Fruit fly (Drosophila melanogaster) S2 (cell line): ENCODE measurements around the gene Fancd2.

Experiments
- CG8478 ChIP-seq: fragments of >200 bp; optimal IDR thresholded peaks from 2 replicates; lab custom pipeline; 2018
- CTCF ChIP-seq, 2 experiments: fragments of >200 bp; optimal IDR thresholded peaks; 2 replicates each; lab custom pipeline; 2018

Gene Fancd2

DNA sequence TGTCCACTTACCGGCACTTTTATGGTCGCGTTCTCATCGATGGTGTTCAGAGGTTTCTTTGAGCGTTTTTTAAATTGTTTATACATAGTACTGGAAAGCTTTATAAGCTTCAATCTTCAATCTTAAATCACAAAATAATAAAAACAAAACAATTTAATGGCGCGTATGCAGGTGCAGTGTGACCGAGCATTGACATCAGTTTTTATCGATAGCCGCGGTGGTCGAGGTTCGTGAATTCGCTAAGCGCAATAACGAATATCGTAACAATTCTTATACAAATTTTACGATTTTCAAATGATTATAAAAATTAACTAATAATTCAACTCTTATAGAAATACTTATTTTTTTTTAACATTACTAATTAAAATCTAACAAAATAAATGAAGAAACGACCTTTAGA, at the start of gene Fancd2:
TSS of gene Fancd2 (minus strand) at position 183 of the 400 bp plus-strand sequence.
- peak in 1 of 2 experiments; percentile 40 for TF ChIP-seq CTCF (optimal IDR thresholded peaks at IDR 0.05; lab: Kevin White, UChicago)
- no peak for TF ChIP-seq CG8478 (lab: Kevin White, UChicago)

dm6 chr3R:20859845-20860244, 43.9 kb upstream of the Fancd2 start, which contains the start of gene Ir93a:
TSS of gene Ir93a (minus strand) at chr3R:20859945.
- no peak for TF ChIP-seq CTCF (optimal IDR thresholded peaks at IDR 0.05; lab: Kevin White, UChicago)
- no peak for TF ChIP-seq CG8478 (lab: Kevin White, UChicago)

DNA sequence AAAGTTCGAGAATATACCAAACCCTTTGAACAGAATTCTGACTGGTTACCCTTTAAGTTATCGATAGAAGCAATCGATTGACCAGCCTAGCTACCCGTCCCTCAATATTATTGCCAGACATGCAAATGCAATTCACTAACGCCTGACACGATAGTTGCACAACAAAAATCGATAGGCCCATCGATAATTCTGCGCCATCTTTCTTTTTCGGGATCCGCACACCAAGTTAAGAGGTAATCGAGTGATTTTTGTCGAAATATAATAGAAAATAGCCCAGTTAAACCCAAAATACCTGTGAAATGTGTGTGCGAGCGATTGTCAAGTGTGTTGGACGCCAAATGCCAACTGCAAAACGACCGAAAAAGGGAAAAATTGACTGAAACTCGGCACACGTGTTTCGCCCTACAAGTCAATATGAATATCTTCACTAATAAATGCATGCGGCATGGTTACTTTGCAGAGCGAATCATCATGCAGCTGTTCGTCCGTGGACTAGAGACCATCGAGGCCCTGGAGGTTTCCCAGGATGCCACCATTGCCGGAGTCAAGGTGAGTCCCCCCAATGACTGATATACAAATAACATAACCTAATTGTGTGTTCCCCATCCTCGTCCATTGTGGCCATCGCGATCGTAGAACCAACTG, 34.5 kb upstream of the Fancd2 start, which contains the start of gene RpS30:
TSS of gene RpS30 (plus strand) at position 122 of the 645 bp plus-strand sequence.
- TF ChIP-seq CTCF (optimal IDR thresholded peaks at IDR 0.05; lab: Kevin White, UChicago) = peak; percentile 39 to 41
- TF ChIP-seq CG8478 (lab: Kevin White, UChicago) = no peak

DNA sequence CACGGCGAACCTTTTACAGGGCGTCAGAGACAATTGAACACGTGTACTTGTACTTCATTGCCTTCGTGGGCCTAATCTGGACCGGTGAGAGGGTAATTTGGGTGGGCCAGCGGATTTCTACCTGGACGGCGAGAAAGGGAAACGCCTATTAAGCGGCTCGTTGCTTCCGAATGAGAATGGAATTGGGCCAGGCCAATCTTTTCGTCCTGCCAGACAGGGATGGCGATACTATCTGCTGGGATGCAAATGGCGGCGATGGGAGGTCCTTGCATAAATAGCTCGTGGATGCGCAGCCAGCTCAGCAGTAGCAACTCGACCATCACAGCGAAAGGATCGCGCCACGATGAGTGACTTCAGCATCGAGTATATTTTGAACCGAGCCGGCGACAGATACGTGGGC, 30.8 kb upstream of the Fancd2 start, which contains the start of gene CG15696:
TSS of gene CG15696 (plus strand) at position 301 of the 400 bp plus-strand sequence.
- TF ChIP-seq CTCF (optimal IDR thresholded peaks at IDR 0.05; lab: Kevin White, UChicago) (no peak), CG8478 (lab: Kevin White, UChicago) (no peak)

DNA sequence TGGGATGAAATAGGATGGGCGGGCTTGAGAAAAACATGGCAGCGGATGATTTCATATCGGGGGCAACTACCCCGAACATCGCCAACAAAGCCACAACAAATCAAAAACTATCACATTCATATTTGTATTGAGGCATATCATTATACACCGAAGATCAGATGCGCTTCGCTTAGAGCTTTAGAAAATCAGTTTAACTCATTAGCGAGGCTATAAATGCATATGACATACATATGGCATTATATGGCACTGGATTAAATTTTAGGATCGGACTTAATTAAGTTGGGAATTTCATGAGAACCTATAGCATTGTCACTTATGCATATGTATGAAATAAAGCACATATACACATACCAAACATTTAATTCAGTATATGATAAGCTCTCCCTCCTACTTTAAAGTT, 30.3 kb upstream of the Fancd2 start:
- TF ChIP-seq CTCF (optimal IDR thresholded peaks at IDR 0.05; lab: Kevin White, UChicago) = no peak
- no peak for TF ChIP-seq CG8478 (lab: Kevin White, UChicago)

dm6 chr3R:20845493-20845892, 29.5 kb upstream of the Fancd2 start:
- TF ChIP-seq CTCF (optimal IDR thresholded peaks at IDR 0.05; lab: Kevin White, UChicago) (no peak), CG8478 (lab: Kevin White, UChicago) (no peak)

- TF ChIP-seq CTCF (optimal IDR thresholded peaks at IDR 0.05; lab: Kevin White, UChicago) (no peak), CG8478 (lab: Kevin White, UChicago) (no peak)
Measured at dm6 chr3R:20841840-20842239, 25.9 kb upstream of the Fancd2 start, which contains the start of gene CG15695. TSS of gene CG15695 (plus strand) at chr3R:20842140.

dm6 chr3R:20838787-20839186, 22.8 kb upstream of the Fancd2 start:
- TF ChIP-seq CTCF (optimal IDR thresholded peaks at IDR 0.05; lab: Kevin White, UChicago) (no peak), CG8478 (lab: Kevin White, UChicago) (no peak)

DNA sequence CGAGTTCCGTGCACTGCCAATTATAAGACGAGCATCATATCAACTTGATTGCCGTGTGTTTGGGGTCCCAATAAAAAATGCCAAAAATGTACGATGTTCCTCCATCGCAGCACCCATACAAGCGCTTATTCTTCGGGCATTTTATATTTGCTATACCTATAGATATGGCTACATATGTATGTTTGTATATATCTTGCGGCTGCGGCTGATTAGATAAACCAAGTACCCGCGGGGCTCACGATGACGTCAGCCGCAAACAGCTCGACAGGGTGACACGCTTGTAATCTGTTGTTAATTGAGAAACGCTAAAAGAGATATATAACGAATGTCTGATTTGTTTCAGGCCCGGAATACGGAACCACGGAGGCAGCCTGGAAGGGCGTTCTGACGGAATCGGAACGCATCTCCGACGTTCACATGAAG, 21.3 kb upstream of the Fancd2 start:
- TF ChIP-seq CTCF (optimal IDR thresholded peaks at IDR 0.05; lab: Kevin White, UChicago) = no peak
- no peak for TF ChIP-seq CG8478 (lab: Kevin White, UChicago)

- TF ChIP-seq CG8478 (lab: Kevin White, UChicago) (no peak), CTCF (optimal IDR thresholded peaks at IDR 0.05; lab: Kevin White, UChicago) (no peak)
Measured at dm6 chr3R:20836257-20836856, 20.4 kb upstream of the Fancd2 start.

- no peak for TF ChIP-seq CG8478 (lab: Kevin White, UChicago)
Measured at dm6 chr3R:20835531-20835930, 19.5 kb upstream of the Fancd2 start.

DNA sequence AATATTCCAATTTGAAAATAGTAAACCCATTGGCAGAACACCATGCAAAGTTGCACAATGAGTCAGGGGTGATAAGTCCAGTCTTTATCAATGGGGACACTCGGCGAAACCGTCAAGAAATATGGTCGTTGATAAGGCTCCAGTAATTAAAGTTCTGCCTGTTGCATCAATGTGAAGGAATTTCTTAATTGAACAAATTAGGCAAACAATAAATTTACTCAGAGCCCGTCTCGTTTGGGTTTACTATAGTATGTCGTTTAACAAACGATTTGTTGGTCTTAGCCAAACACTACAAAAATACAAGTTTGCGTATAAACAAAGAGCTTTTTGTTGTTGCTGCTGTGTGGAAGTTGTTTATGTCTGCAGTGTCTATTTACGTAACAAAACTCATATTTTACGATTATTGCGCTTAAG, 18.8 kb upstream of the Fancd2 start:
- TF ChIP-seq CG8478 (lab: Kevin White, UChicago) = no peak

DNA sequence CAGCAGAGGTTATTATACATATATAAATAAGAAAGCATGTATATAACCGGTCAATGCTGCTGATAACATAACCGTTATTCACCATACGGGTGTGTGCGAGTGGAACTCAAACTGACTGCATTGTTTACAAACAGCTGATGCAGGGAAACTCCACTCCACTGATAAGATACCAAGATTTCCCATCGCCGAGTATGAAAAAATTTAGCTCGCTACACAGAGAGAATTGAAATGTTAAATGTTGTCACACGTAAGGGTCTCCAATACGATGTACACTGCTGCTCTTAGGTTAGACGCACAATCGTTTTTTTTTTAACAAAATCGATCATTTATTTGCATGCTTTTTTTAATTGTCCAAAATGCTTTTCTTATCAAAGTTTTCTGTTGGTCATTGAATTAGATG, 17.7 kb upstream of the Fancd2 start:
- TF ChIP-seq CG8478 (lab: Kevin White, UChicago) (no peak), CTCF (optimal IDR thresholded peaks at IDR 0.05; lab: Kevin White, UChicago) (no peak)

DNA sequence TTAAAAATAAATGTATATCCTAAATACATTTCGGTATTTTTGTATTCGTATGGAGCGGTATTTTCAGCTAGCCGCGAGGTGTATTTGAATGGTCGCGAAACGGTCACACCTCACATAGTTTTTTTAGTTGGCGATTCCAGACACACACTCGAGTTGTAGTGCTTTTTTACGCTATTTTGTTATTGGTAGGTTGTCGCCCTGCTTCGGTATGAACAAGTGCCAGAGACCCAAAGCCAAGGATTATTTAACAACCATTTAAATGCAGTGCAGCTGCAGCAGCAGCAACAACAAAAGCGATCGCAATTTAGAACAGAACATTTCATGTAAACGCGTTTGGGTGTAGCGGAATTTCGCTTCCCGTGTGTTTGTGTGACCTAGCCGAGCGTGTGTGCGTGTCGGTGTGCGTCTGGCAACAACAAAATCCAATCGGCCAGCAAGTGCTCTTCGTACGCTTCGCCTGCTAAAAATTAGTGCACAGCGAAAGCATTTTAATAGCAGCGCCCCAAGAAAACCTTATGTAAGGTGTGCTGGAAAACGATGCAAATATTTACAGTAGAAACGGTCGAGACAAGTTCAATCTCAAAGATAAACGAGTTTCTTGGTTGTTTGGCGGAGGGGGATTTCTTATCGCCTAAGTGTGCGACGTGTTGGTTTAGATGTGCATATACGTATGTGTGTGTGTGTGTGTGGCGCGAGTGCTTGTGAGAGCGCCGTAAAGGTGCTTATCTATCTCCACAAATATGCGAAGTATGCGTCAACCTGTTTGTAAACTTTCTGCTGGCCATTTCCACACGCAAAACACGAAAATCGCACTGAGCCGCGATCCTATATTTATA, 16.9 kb upstream of the Fancd2 start, which contains the start of gene Synd:
TSS of gene Synd (plus strand) at position 111 of the 836 bp plus-strand sequence.
- TF ChIP-seq CTCF (optimal IDR thresholded peaks at IDR 0.05; lab: Kevin White, UChicago) (peak in 1 of 2 experiments; percentile 41), CG8478 (lab: Kevin White, UChicago) (no peak)

- TF ChIP-seq CTCF (optimal IDR thresholded peaks at IDR 0.05; lab: Kevin White, UChicago) (no peak), CG8478 (lab: Kevin White, UChicago) (no peak)
Measured at dm6 chr3R:20830963-20831362, 15.0 kb upstream of the Fancd2 start, which contains the start of gene CG31223. TSS of gene CG31223 (plus strand) at chr3R:20831127.
